Worm (Caenorhabditis elegans) whole organism, L4/young adult: ENCODE data around the gene C08F11.1.
"Not testable (repeated sequence)": the region's sequence is repeated elsewhere in the genome, so short reads cannot be mapped to it uniquely, and the experiment has no call there.

Experiments used
- W03F9.2 ChIP-seq: fragments of 150-350 bp; optimal IDR thresholded peaks from 2 replicates; lab custom pipeline; 2014; ENCODE audit warnings: missing biosample characterization, missing genetic modification characterization
- dao-5 ChIP-seq: sonication (generic microtip); optimal IDR thresholded peaks from 2 replicates; lab custom pipeline; 2016; ENCODE audit warnings: missing genotype, missing genetic modification characterization, moderate library complexity, missing compliant biosample characterization
- him-1 ChIP-seq: sonication (generic microtip); optimal IDR thresholded peaks from 2 replicates; lab custom pipeline; 2016; ENCODE audit warnings: missing genotype, missing genetic modification reagents, missing genetic modification characterization, missing compliant biosample characterization

Gene C08F11.1

ce11 chrIV:13623533-13623932 is at the start of gene C08F11.1:
Gene C08F11.1 (plus strand): TSS chrIV:13623833.
- TF ChIP-seq W03F9.2 (tag; lab: Kevin White, UChicago) = no peak
- no peak for TF ChIP-seq dao-5 (tag; lab: Kevin White, UChicago)
- TF ChIP-seq him-1 = no peak

DNA sequence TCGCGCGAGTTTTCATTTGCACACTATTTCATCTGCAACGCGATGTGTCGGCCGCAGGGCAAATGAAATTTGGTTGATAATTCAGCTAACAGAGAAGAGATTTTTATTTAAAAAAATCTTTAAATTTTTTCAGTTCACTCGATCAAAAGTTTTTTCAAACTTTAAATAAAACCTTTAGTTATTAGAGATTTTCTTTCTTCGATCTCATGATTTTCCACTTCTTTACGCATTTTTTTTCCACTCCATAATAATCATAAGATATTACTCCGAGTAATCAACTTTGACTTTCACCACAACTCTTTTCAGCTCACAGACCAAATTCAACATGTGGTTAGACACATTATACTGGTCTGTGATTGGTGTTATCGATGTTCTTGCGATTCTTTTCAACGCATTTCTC is 48.9 kb upstream of the C08F11.1 start, which contains the start of gene srd-10:
Gene srd-10 (plus strand): TSS at position 301 of the 400 bp plus-strand sequence.
- TF ChIP-seq him-1 = no peak
- no peak for TF ChIP-seq W03F9.2 (tag; lab: Kevin White, UChicago)
- TF ChIP-seq dao-5 (tag; lab: Kevin White, UChicago) = no peak

DNA sequence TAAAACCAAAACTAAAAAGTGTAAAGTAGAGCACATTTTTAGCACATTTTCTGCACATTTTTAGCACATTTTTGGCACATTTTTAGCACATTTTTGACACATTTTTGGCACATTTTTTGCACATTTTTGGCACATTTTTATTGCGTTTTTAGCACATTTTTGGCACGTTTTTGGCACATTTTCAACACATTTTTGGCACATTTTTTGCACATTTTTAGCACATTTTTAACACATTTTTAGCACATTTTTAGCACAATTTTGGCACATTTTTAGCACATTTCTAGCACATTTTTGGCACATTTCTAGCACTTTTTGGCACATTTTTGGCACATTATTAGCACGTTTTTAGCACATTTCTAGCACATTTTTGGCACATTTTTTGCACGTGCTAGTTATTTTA is 48.0 kb upstream of the C08F11.1 start:
- TF ChIP-seq dao-5 (tag; lab: Kevin White, UChicago) (no peak), W03F9.2 (tag; lab: Kevin White, UChicago) (no peak), him-1 (no peak)

DNA sequence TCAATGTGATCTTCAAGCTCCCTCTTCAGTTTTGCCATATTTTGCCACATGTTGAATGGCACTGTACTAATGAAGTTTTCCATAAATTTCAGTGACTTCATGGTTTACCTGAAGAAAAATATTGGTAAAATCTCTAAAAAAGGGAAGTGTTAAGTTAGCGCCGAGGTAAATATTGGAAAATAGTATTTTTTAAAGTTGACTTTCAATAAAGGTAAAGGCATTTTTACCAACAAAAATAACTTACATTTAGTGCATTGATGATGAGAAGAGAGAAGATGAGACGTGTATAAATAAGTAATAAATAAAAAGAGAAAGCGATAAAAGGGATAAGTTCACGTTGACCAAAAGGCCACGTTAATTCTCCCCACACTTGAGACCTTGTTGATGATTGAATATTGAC is 45.5 kb upstream of the C08F11.1 start, which contains the start of gene Y45F10B.8:
Gene Y45F10B.8 (minus strand): TSS at position 101 of the 400 bp plus-strand sequence.
- not testable (repeated sequence) for TF ChIP-seq W03F9.2 (tag; lab: Kevin White, UChicago); him-1; dao-5 (tag; lab: Kevin White, UChicago)

ce11 chrIV:13578953-13579352 is 44.7 kb upstream of the C08F11.1 start, which contains the start of gene sru-16:
Gene sru-16 (plus strand): TSS chrIV:13579253.
- not testable (repeated sequence) for TF ChIP-seq dao-5 (tag; lab: Kevin White, UChicago); W03F9.2 (tag; lab: Kevin White, UChicago); him-1

DNA sequence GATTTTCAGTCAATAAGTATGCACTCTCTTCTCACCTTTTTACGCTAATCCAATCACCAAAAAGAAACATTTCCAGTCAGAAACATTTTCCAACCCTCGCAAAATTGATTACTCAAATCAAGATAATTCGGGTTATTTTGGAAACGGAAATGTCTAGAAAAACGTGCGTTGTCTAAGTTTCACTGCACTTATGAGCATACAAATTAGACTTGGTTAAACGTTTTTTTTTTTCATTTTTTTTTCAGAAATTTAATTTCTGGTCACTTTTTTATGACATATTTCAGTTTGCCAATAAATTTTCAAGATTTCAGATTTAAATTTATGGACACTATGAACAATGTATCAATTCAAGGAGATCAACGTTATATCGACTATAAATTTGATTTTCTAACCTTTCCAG is 40.7 kb upstream of the C08F11.1 start, which contains the start of gene sru-12:
Gene sru-12 (plus strand): TSS at position 301 of the 400 bp plus-strand sequence.
- TF ChIP-seq him-1 = no peak
- TF ChIP-seq W03F9.2 (tag; lab: Kevin White, UChicago) = no peak
- no peak for TF ChIP-seq dao-5 (tag; lab: Kevin White, UChicago)

DNA sequence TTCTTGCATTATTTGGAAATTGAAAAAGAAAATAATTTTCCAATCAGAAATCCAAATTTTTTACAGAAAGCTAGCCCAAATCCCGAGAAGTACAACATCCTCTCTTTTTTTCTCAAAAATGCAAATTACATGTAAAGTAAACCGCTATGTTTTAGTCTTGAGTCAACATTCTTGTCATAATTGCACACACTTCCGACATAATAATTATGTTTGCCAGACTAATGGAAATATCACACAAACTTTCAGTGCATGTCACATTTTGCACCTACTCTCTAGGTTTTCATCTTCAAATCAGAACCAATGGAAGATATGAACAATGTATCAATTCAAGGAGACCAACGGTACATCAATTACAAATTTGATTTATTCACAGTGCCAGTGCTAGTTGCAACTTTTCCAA is 39.0 kb upstream of the C08F11.1 start, which contains the start of gene sru-11:
Gene sru-11 (plus strand): TSS at position 301 of the 400 bp plus-strand sequence.
- TF ChIP-seq dao-5 (tag; lab: Kevin White, UChicago) (no peak), W03F9.2 (tag; lab: Kevin White, UChicago) (no peak), him-1 (no peak)

DNA sequence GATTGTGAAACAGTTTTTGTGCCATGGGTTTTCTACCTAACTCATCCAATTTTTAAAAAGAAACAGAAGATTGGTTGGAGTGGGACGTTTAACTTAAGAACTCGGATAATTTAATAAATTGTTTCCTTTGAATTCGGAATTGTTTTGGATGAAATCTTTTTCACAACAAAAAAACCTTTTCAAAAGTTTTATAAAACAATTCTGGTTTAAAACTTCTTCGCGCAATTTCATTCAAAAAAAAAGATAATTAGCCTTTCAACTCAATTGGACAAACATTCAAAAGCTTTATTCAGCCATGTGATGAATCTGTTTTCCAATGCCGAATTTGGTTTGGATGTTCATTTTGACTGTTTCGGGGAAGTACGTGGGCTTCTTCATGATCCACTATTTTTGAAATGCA is 36.5 kb upstream of the C08F11.1 start, which contains the start of gene Y45F10B.12:
Gene Y45F10B.12 (plus strand): TSS at position 301 of the 400 bp plus-strand sequence.
- TF ChIP-seq him-1 (no peak), dao-5 (tag; lab: Kevin White, UChicago) (no peak), W03F9.2 (tag; lab: Kevin White, UChicago) (no peak)

- not testable (repeated sequence) for TF ChIP-seq him-1; dao-5 (tag; lab: Kevin White, UChicago); W03F9.2 (tag; lab: Kevin White, UChicago)
Observed at ce11 chrIV:13588544-13589043, 35.0 kb upstream of the C08F11.1 start, which contains the start of gene sru-9. Gene sru-9 (plus strand): TSS chrIV:13588993.

DNA sequence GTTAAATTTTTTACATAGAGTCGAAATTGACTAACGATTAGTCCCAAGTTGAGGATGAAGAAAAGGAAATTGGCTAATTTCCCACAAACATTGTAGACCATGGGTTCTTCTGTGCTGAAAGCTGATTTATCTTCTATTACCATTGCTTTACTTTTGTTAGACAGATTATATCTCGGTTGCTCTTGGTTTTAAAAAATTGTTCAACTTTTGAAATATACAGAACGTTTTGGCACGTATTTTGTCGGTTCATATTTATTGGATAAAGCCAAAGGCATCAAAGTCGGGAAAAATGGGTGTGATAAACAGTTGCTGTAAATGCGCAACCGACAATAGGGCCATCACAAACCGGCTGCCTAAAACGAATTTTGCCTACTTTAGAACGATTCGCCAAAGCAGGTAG is 32.0 kb upstream of the C08F11.1 start, which contains the start of gene tsp-5:
Gene tsp-5 (minus strand): TSS at position 101 of the 400 bp plus-strand sequence.
- TF ChIP-seq him-1 (no peak), W03F9.2 (tag; lab: Kevin White, UChicago) (no peak), dao-5 (tag; lab: Kevin White, UChicago) (no peak)

DNA sequence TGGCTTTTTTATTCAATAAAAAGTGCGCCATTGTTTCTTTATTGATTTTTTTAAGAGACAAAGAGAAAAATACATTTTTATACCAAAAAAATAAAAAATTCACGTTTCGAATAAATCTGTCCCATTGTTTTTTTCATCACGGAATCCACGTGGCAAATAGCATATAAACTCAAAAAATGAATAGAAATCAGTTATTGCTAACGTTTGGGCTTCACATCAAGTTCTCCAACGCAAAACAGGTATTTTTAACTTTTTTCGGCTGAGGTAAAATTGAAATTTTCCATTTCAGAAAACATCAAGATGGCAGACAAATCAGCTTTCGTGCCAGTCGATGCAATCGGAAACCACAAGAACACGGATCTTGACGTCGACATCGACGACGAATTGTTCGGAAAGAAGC is 30.3 kb upstream of the C08F11.1 start, which contains the start of gene Y45F10B.3:
Gene Y45F10B.3 (plus strand): TSS at position 301 of the 400 bp plus-strand sequence.
- TF ChIP-seq W03F9.2 (tag; lab: Kevin White, UChicago) (no peak), dao-5 (tag; lab: Kevin White, UChicago) (no peak), him-1 (no peak)

- not testable (repeated sequence) for TF ChIP-seq dao-5 (tag; lab: Kevin White, UChicago); W03F9.2 (tag; lab: Kevin White, UChicago); him-1
Observed at ce11 chrIV:13597813-13598212, 25.8 kb upstream of the C08F11.1 start, which contains the start of gene Y45F10B.9. Gene Y45F10B.9 (minus strand): TSS chrIV:13597913.

DNA sequence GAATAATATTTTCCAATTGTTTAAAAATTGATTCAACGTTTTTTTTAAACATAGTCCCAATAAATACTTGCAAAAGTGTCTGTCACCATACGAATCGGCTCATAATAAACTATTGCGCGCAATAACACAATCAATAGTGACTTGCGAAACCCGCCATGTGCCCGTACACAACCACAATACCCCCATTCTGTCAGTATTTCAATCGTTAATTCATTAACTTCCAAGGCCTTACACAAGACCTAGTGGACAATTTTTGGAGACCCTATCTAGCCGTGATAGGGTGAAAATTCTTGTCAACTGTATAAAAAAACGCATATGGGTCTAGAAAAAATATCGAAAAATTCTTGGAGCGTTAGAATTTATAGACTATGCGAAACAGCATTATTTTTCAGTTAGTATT is 23.0 kb upstream of the C08F11.1 start:
- TF ChIP-seq him-1 = no peak
- TF ChIP-seq dao-5 (tag; lab: Kevin White, UChicago) = no peak

- TF ChIP-seq dao-5 (tag; lab: Kevin White, UChicago) = no peak
- no peak for TF ChIP-seq him-1
- no peak for TF ChIP-seq W03F9.2 (tag; lab: Kevin White, UChicago)
Observed at ce11 chrIV:13601428-13601827, 22.2 kb upstream of the C08F11.1 start.
